Fruit fly (Drosophila melanogaster) whole organism, prepupa: ENCODE results near the gene Strip.

Experiments used
- Blimp-1 ChIP-seq: fragments of 200-800 bp; sonication (Bioruptor generic); optimal IDR thresholded peaks from 3 replicates; lab custom pipeline; 2017; ENCODE audit warnings: missing biosample characterization, missing genetic modification characterization, mild to moderate bottlenecking, moderate library complexity, missing genetic modification reagents
- CG10631 ChIP-seq: fragments of 200-800 bp; sonication (Bioruptor generic); optimal IDR thresholded peaks from 2 replicates; lab custom pipeline; 2016; ENCODE audit warnings: missing biosample characterization, missing genetic modification characterization
- CG11294 ChIP-seq: fragments of 200-800 bp; sonication (Bioruptor generic); IDR thresholded peaks from 2 replicates; pipeline ENCODE4 v1.3.6; 2022; ENCODE audit warnings: missing biosample characterization, missing genetic modification characterization
- CG11902 ChIP-seq: fragments of 200-800 bp; sonication (Bioruptor generic); optimal IDR thresholded peaks from 3 replicates; lab custom pipeline; 2016; ENCODE audit warnings: missing biosample characterization, missing genetic modification characterization
- CG15336 ChIP-seq: fragments of 200-800 bp; sonication (Bioruptor generic); IDR thresholded peaks from 2 replicates; pipeline ENCODE4 v1.3.6; 2022; ENCODE audit warnings: missing biosample characterization, missing genetic modification characterization
- CG1621 ChIP-seq: fragments of 200-800 bp; sonication (Bioruptor generic); optimal IDR thresholded peaks from 3 replicates; lab custom pipeline; 2018; ENCODE audit warnings: missing biosample characterization, mild to moderate bottlenecking, missing genetic modification characterization
- CG16779 ChIP-seq: fragments of 200-800 bp; sonication (Bioruptor generic); optimal IDR thresholded peaks from 3 replicates; lab custom pipeline; 2017; ENCODE audit warnings: missing biosample characterization, mild to moderate bottlenecking, missing genetic modification characterization
- CG31627 ChIP-seq: fragments of 200-800 bp; sonication (Bioruptor generic); optimal IDR thresholded peaks from 3 replicates; lab custom pipeline; 2016; ENCODE audit warnings: missing biosample characterization, missing genetic modification characterization
- CG34406 ChIP-seq: fragments of 200-800 bp; sonication (Bioruptor generic); optimal IDR thresholded peaks from 3 replicates; lab custom pipeline; 2016; ENCODE audit warnings: missing biosample characterization, missing genetic modification characterization
- CG3919 ChIP-seq: fragments of 200-800 bp; sonication (Bioruptor generic); optimal IDR thresholded peaks from 3 replicates; lab custom pipeline; 2016; ENCODE audit warnings: missing biosample characterization, missing genetic modification characterization
- CG6276 ChIP-seq: fragments of 200-800 bp; sonication (Bioruptor generic); optimal IDR thresholded peaks from 2 replicates; lab custom pipeline; 2017; ENCODE audit warnings: missing biosample characterization, mild to moderate bottlenecking, missing genetic modification characterization
- CG6792 ChIP-seq: fragments of 200-800 bp; sonication (Bioruptor generic); optimal IDR thresholded peaks from 3 replicates; lab custom pipeline; 2016; ENCODE audit warnings: missing biosample characterization, missing genetic modification characterization
- CG6808 ChIP-seq: fragments of 200-800 bp; sonication (Bioruptor generic); optimal IDR thresholded peaks from 3 replicates; lab custom pipeline; 2017; ENCODE audit warnings: missing biosample characterization, missing genetic modification characterization, mild to moderate bottlenecking, moderate library complexity, missing genetic modification reagents
- CG6854 ChIP-seq: fragments of 200-800 bp; sonication (Bioruptor generic); optimal IDR thresholded peaks from 2 replicates; lab custom pipeline; 2017; ENCODE audit warnings: missing biosample characterization, mild to moderate bottlenecking, missing genetic modification characterization
- CG7368 ChIP-seq: fragments of 200-800 bp; sonication (Bioruptor generic); optimal IDR thresholded peaks from 3 replicates; lab custom pipeline; 2016; ENCODE audit warnings: missing biosample characterization, missing genetic modification characterization
- CG8119 ChIP-seq: fragments of 200-800 bp; sonication (Bioruptor generic); IDR thresholded peaks from 3 replicates; pipeline ENCODE4 v1.3.6; 2022; ENCODE audit warnings: missing biosample characterization, missing genetic modification characterization
- CG8319 ChIP-seq: fragments of 200-800 bp; sonication (Bioruptor generic); optimal IDR thresholded peaks from 3 replicates; lab custom pipeline; 2016; ENCODE audit warnings: missing biosample characterization, missing genetic modification characterization
- CG9139 ChIP-seq: fragments of 200-800 bp; sonication (Bioruptor generic); optimal IDR thresholded peaks from 3 replicates; lab custom pipeline; 2017; ENCODE audit warnings: missing biosample characterization, mild to moderate bottlenecking, missing genetic modification characterization
- Eip75B ChIP-seq: fragments of 200-800 bp; sonication (Bioruptor generic); optimal IDR thresholded peaks from 3 replicates; lab custom pipeline; 2016; ENCODE audit warnings: missing biosample characterization, missing genetic modification characterization
- Eip78C ChIP-seq: fragments of 200-800 bp; sonication (Bioruptor generic); peaks from one replicate; lab custom pipeline; 2016; ENCODE audit warnings: missing biosample characterization, missing genetic modification characterization
- Eip93F ChIP-seq: fragments of 200-800 bp; sonication (Bioruptor generic); optimal IDR thresholded peaks from 2 replicates; lab custom pipeline; 2016; ENCODE audit warnings: missing biosample characterization, mild to moderate bottlenecking, missing genetic modification characterization
- Ets96B ChIP-seq: fragments of 200-800 bp; optimal IDR thresholded peaks from 2 replicates; lab custom pipeline; 2019; ENCODE audit warnings: missing biosample characterization, mild to moderate bottlenecking, missing genetic modification characterization, moderate library complexity
- Gug ChIP-seq: fragments of 200-800 bp; sonication (Bioruptor generic); IDR thresholded peaks from 2 replicates; pipeline ENCODE4 v1.3.6; 2022; ENCODE audit warnings: missing biosample characterization, missing genetic modification characterization
- Hr38 ChIP-seq: sonication (Bioruptor generic); optimal IDR thresholded peaks from 2 replicates; lab custom pipeline; 2016; ENCODE audit warnings: missing biosample characterization, missing genetic modification characterization
- Hr39 ChIP-seq: fragments of 200-800 bp; sonication (Bioruptor generic); optimal IDR thresholded peaks from 2 replicates; lab custom pipeline; 2016; ENCODE audit warnings: missing biosample characterization, missing genetic modification characterization
- Hr4 ChIP-seq: fragments of 200-800 bp; sonication (Bioruptor generic); optimal IDR thresholded peaks from 3 replicates; lab custom pipeline; 2016; ENCODE audit warnings: missing biosample characterization, missing genetic modification characterization
- Lpt ChIP-seq: fragments of 200-800 bp; sonication (Bioruptor generic); optimal IDR thresholded peaks from 3 replicates; lab custom pipeline; 2016; ENCODE audit warnings: missing biosample characterization, missing genetic modification characterization
- Met ChIP-seq: fragments of 200-800 bp; sonication (Bioruptor generic); optimal IDR thresholded peaks from 3 replicates; lab custom pipeline; 2016; ENCODE audit warnings: missing biosample characterization, missing genetic modification characterization
- OdsH ChIP-seq: fragments of 200-800 bp; sonication (Bioruptor generic); optimal IDR thresholded peaks from 3 replicates; lab custom pipeline; 2016; ENCODE audit warnings: missing biosample characterization, missing genetic modification characterization
- Sox102F ChIP-seq: fragments of 200-800 bp; sonication (Bioruptor generic); optimal IDR thresholded peaks from 2 replicates; lab custom pipeline; 2016; ENCODE audit warnings: missing biosample characterization, mild to moderate bottlenecking, missing genetic modification characterization
- Sox15 ChIP-seq: fragments of 200-800 bp; sonication (Bioruptor generic); optimal IDR thresholded peaks from 3 replicates; lab custom pipeline; 2016; ENCODE audit warnings: missing biosample characterization, missing genetic modification characterization
- achi ChIP-seq: fragments of 200-800 bp; sonication (Bioruptor generic); optimal IDR thresholded peaks from 3 replicates; lab custom pipeline; 2016; ENCODE audit warnings: missing biosample characterization, missing genetic modification characterization
- acj6 ChIP-seq: fragments of 200-800 bp; sonication (Bioruptor generic); optimal IDR thresholded peaks from 3 replicates; lab custom pipeline; 2016; ENCODE audit warnings: missing biosample characterization, missing genetic modification characterization
- cyc ChIP-seq: fragments of 200-800 bp; sonication (Bioruptor generic); optimal IDR thresholded peaks from 3 replicates; lab custom pipeline; 2016; ENCODE audit warnings: missing biosample characterization, missing genetic modification characterization
- dac ChIP-seq: fragments of 200-800 bp; sonication (Bioruptor generic); optimal IDR thresholded peaks from 2 replicates; lab custom pipeline; 2017; ENCODE audit warnings: missing biosample characterization, mild to moderate bottlenecking, missing genetic modification characterization
- dsx ChIP-seq: fragments of 200-800 bp; optimal IDR thresholded peaks from 3 replicates; lab custom pipeline; 2019; ENCODE audit warnings: missing biosample characterization, mild to moderate bottlenecking, missing genetic modification characterization, moderate library complexity; ENCODE audit not compliant: poor library complexity, severe bottlenecking
- eg ChIP-seq: fragments of 200-800 bp; sonication (Bioruptor generic); IDR thresholded peaks from 3 replicates; pipeline ENCODE4 v1.3.6; 2022; ENCODE audit warnings: missing biosample characterization, missing genetic modification characterization
- fd85E ChIP-seq: fragments of 200-800 bp; sonication (Bioruptor generic); optimal IDR thresholded peaks from 3 replicates; lab custom pipeline; 2016; ENCODE audit warnings: missing biosample characterization, missing genetic modification characterization
- fkh ChIP-seq: fragments of 200-800 bp; sonication (Bioruptor generic); optimal IDR thresholded peaks from 3 replicates; lab custom pipeline; 2017; ENCODE audit warnings: missing biosample characterization, mild to moderate bottlenecking, missing genetic modification characterization, moderate library complexity
- salr ChIP-seq, 2 experiments: fragments of 200-800 bp; sonication (Bioruptor generic); optimal IDR thresholded peaks; 3 replicates each; lab custom pipeline; 2016 to 2018; ENCODE audit warnings: missing biosample characterization in 2 of 2, missing genetic modification characterization in 2 of 2, mild to moderate bottlenecking in 1 of 2
- spab ChIP-seq: fragments of 200-800 bp; sonication (Bioruptor generic); optimal IDR thresholded peaks from 2 replicates; lab custom pipeline; 2017; ENCODE audit warnings: missing biosample characterization, mild to moderate bottlenecking, missing genetic modification characterization, missing genetic modification reagents
- svp ChIP-seq: fragments of 200-800 bp; sonication (Bioruptor generic); peaks from one replicate; lab custom pipeline; 2016; ENCODE audit warnings: missing biosample characterization, missing genetic modification characterization
- topi ChIP-seq: fragments of 200-800 bp; sonication (Bioruptor generic); optimal IDR thresholded peaks from 3 replicates; lab custom pipeline; 2016; ENCODE audit warnings: missing biosample characterization, missing genetic modification characterization
- vri ChIP-seq: fragments of 200-800 bp; sonication (Bioruptor generic); optimal IDR thresholded peaks from 3 replicates; lab custom pipeline; 2016; ENCODE audit warnings: missing biosample characterization, mild to moderate bottlenecking, missing genetic modification characterization

Strip gene

DNA sequence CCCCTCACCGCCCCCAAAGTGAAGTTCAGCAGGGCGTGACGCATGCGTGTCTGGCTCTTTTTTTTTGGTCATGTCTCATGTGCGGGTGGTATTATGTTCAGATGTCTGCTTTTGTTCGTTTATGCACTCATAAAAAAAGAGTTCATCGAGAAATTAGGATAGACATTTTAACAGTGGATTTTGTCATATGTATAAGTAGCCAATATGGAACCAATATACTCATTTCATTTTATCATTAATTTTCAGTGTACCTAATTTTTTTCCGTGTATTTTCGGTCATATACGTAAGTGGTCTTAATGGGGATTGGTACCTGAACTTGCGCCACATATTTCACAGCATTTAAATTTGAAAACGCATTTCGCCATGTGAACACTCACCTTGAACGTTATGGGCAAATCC lies 28.3 kb downstream of the Strip start (continued):
- TF ChIP-seq CG9139 (GFP tag; lab: Kevin White, UChicago) (no peak), Hr4 (GFP tag; lab: Kevin White, UChicago) (peak; percentile 53), Hr39 (GFP tag; lab: Kevin White, UChicago) (peak; percentile 59), CG31627 (GFP tag; lab: Kevin White, UChicago) (peak; percentile 59), salr (GFP tag; optimal IDR thresholded peaks at IDR 0.05; lab: Kevin White, UChicago) (no peak), CG11294 (no peak), CG1621 (no peak), dac (GFP tag; lab: Kevin White, UChicago) (no peak), Eip93F (no peak), CG8319 (GFP tag; lab: Kevin White, UChicago) (no peak), Gug (GFP tag; lab: Robert Waterston, UW) (no peak), CG6276 (peak; percentile 31), Lpt (GFP tag; lab: Kevin White, UChicago) (no peak), Met (GFP tag; lab: Kevin White, UChicago) (peak; percentile 62)
- TF ChIP-seq, all 60 proteins: peak for 34

DNA sequence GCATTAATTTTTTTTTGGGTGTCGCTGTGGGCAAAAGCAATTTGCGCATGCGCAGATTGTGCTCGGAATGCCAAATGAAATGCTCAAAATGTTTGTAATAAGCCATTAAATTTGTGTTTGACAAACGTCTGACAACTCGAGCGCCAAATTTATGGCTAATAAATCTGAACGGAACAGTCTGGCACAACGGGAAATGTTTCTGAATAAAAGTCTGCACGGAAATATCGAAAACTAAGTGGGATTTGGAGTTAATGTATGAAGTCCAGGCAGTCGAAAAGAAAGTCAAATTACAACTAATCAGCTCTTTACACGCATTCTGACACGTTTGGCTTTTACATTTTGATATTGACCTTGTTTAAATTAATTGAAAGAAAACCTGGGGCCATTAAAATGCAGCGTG lies 37.5 kb downstream of the Strip start, which contains the start of gene CG12009:
Gene CG12009, plus strand, starts transcription at position 301 of the 400 bp plus-strand sequence.
- TF ChIP-seq fd85E (no peak), Sox15 (GFP tag; lab: Kevin White, UChicago) (no peak), CG6276 (no peak), achi (GFP tag; lab: Kevin White, UChicago) (no peak), spab (no peak), topi (GFP tag; lab: Kevin White, UChicago) (no peak), Met (GFP tag; lab: Kevin White, UChicago) (no peak), Ets96B (tag; lab: Kevin White, UChicago) (no peak), CG1621 (no peak), CG6854 (GFP tag; lab: Kevin White, UChicago) (no peak), Hr4 (GFP tag; lab: Kevin White, UChicago) (no peak)

DNA sequence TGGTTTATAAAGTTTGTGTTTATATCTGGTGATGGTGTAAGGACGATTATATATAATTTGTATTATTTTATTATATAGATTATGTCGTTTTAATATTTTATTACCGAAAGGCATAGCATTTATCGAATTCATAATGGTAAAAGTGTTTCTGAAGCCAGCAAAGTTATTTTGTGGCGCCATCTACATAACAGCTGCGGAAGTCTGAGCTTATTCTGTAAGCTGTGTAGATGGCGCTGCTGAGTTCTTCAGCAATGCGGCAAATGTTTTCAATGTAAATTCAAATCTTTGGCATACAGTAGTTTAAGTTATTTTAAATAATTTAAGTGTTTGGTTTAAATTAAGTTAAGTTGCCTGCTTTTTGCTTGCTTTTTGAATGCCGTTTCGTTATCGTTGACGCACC lies 40.3 kb downstream of the Strip start:
- TF ChIP-seq CG34406 (GFP tag; lab: Kevin White, UChicago): no peak
- TF ChIP-seq cyc (GFP tag; lab: Kevin White, UChicago): peak; percentile 24
- no peak for TF ChIP-seq dsx (GFP tag; lab: Kevin White, UChicago)
- no peak for TF ChIP-seq dac (GFP tag; lab: Kevin White, UChicago)
- no peak for TF ChIP-seq acj6 (GFP tag; lab: Kevin White, UChicago)
- peak; percentile 5 for TF ChIP-seq svp (GFP tag; lab: Kevin White, UChicago)
- TF ChIP-seq CG3919 (GFP tag; lab: Kevin White, UChicago): peak; percentile 28
- no peak for TF ChIP-seq CG16779 (tag; lab: Kevin White, UChicago)
- peak; percentile 48 for TF ChIP-seq Eip78C (GFP tag; lab: Kevin White, UChicago)
- TF ChIP-seq CG6808 (GFP tag; lab: Kevin White, UChicago): no peak
- TF ChIP-seq Lpt (GFP tag; lab: Kevin White, UChicago): no peak
- TF ChIP-seq vri (GFP tag; lab: Kevin White, UChicago): no peak
- no peak for TF ChIP-seq CG15336 (GFP tag; lab: Robert Waterston, UW)
- TF ChIP-seq eg: no peak; the same call in 2 of the 3 replicates
- no peak for TF ChIP-seq Ets96B (tag; lab: Kevin White, UChicago)
- TF ChIP-seq CG10631 (GFP tag; lab: Kevin White, UChicago): no peak
- no peak for TF ChIP-seq CG11902 (GFP tag; lab: Kevin White, UChicago)
- TF ChIP-seq, all 60 proteins: peak for 4

DNA sequence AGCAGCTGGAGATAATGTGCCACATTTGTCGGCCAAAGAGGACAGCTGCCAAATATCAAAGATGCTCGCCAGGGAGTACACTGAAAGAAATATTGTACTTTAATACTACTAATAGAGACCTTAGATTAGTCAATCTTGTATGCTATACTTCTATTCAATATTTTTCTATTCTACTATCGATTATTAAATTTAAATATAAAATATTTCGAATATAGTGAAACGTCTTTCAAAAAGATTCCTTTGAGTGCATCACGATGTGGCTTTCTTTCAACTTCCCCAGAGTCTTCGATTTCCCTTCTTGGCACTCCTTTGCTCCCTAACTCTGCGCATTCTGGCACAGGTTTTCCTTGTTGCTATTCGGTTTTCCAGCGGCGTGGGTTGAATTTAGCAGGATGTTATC lies 43.8 kb downstream of the Strip start:
- TF ChIP-seq salr (GFP tag; optimal IDR thresholded peaks at IDR 0.05; lab: Kevin White, UChicago): no peak
- TF ChIP-seq Eip75B (GFP tag; lab: Kevin White, UChicago): no peak
- no peak for TF ChIP-seq CG7368 (GFP tag; lab: Kevin White, UChicago)
- no peak for TF ChIP-seq dac (GFP tag; lab: Kevin White, UChicago)
- TF ChIP-seq Blimp-1 (GFP tag; lab: Kevin White, UChicago): no peak
- TF ChIP-seq CG6792: no peak
- TF ChIP-seq CG11294: no peak
- TF ChIP-seq Sox102F: no peak
- no peak for TF ChIP-seq fkh (GFP tag; lab: Kevin White, UChicago)
- TF ChIP-seq spab: no peak
- TF ChIP-seq CG8119 (GFP tag; lab: Robert Waterston, UW): peak; percentile 52; the same call in 2 of the 3 replicates
- TF ChIP-seq CG3919 (GFP tag; lab: Kevin White, UChicago): peak; percentile 10
- no peak for TF ChIP-seq Sox15 (GFP tag; lab: Kevin White, UChicago)
- no peak for TF ChIP-seq CG11902 (GFP tag; lab: Kevin White, UChicago)
- no peak for TF ChIP-seq CG16779 (tag; lab: Kevin White, UChicago)
- peak; percentile 8 for TF ChIP-seq CG6276
- TF ChIP-seq OdsH (GFP tag; lab: Kevin White, UChicago): no peak
- no peak for TF ChIP-seq Hr38 (GFP tag; lab: Kevin White, UChicago)
- TF ChIP-seq topi (GFP tag; lab: Kevin White, UChicago): no peak
- TF ChIP-seq CG31627 (GFP tag; lab: Kevin White, UChicago): no peak
- no peak for TF ChIP-seq Lpt (GFP tag; lab: Kevin White, UChicago)
- peak; percentile 26 for TF ChIP-seq svp (GFP tag; lab: Kevin White, UChicago)
- no peak for TF ChIP-seq achi (GFP tag; lab: Kevin White, UChicago)
